Worm (Caenorhabditis elegans) whole organism, early embryonic: ENCODE measurements around the gene T04A8.18.

Experiments used
- B0310.2 ChIP-seq: sonication (generic microtip); optimal IDR thresholded peaks from 2 replicates; lab custom pipeline; 2016; ENCODE audit warnings: mild to moderate bottlenecking, missing genetic modification characterization, missing compliant biosample characterization
- F13C5.2 ChIP-seq: sonication (generic microtip); optimal IDR thresholded peaks from 2 replicates; lab custom pipeline; 2017; ENCODE audit warnings: mild to moderate bottlenecking, missing genetic modification characterization, inconsistent platforms, missing compliant biosample characterization
- ama-1 ChIP-seq: fragments of 150-350 bp; optimal IDR thresholded peaks from 2 replicates; lab custom pipeline; 2014
- ceh-13 ChIP-seq: fragments of 200-800 bp; sonication (Bioruptor generic); optimal IDR thresholded peaks from 2 replicates; lab custom pipeline; 2018; ENCODE audit warnings: mild to moderate bottlenecking, missing genetic modification characterization, missing compliant biosample characterization
- ceh-36 ChIP-seq: sonication (generic microtip); optimal IDR thresholded peaks from 2 replicates; lab custom pipeline; 2016; ENCODE audit warnings: missing genetic modification characterization, inconsistent platforms, missing compliant biosample characterization
- flt-1 ChIP-seq: fragments of 200-800 bp; sonication (Bioruptor generic); IDR thresholded peaks from 2 replicates; pipeline ENCODE4 v1.3.6; 2022; ENCODE audit warnings: missing genetic modification characterization, missing compliant biosample characterization
- hmg-4 ChIP-seq: fragments of 200-800 bp; sonication (Bioruptor generic); optimal IDR thresholded peaks from 2 replicates; lab custom pipeline; 2018; ENCODE audit warnings: mild to moderate bottlenecking, missing genetic modification characterization, missing compliant biosample characterization
- hnd-1 ChIP-seq: sonication (generic microtip); optimal IDR thresholded peaks from 2 replicates; lab custom pipeline; 2016; ENCODE audit warnings: missing genetic modification characterization, missing compliant biosample characterization
- pes-1 ChIP-seq: fragments of 200-800 bp; sonication (Bioruptor generic); IDR thresholded peaks from 2 replicates; pipeline ENCODE4 v1.3.6; 2022; ENCODE audit warnings: missing genetic modification reagents, missing genetic modification characterization, missing compliant biosample characterization
- scrt-1 ChIP-seq: fragments of 200-800 bp; sonication (Bioruptor generic); IDR thresholded peaks from 2 replicates; pipeline ENCODE4 v1.3.6; 2022; ENCODE audit warnings: missing genetic modification characterization, missing compliant biosample characterization
- sea-1 ChIP-seq: fragments of 200-800 bp; sonication (Bioruptor generic); conservative IDR thresholded peaks from 2 replicates; pipeline ENCODE4 v1.3.6; 2022; ENCODE audit warnings: missing genetic modification characterization, missing compliant biosample characterization
- tbx-11 ChIP-seq: fragments of 200-800 bp; sonication (Bioruptor generic); IDR thresholded peaks from 2 replicates; pipeline ENCODE4 v1.3.6; 2022; ENCODE audit warnings: missing genetic modification characterization, missing compliant biosample characterization
- tra-4 ChIP-seq: sonication (generic microtip); optimal IDR thresholded peaks from 2 replicates; lab custom pipeline; 2017; ENCODE audit warnings: missing genetic modification characterization, missing compliant biosample characterization

DNA sequence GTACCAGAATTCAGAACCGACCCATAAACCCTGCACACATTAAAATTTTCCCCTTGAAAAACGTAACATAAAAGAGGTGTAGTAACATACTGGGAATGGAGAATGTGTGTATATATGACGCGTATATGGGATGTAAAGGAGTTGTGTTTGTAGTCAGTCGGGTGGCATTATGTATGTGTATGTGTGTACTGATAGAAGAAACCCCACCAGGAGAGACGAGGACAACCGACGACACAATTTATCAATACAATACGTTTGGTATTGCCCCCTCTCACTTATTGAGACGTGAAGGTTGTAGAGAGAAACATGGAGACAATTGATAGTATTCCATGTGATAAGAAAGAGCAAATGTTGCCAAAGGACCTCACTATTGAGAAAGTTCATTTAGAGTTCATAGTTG lies 40.9 kb upstream of the T04A8.18 start:
- TF ChIP-seq hmg-4 (GFP tag; lab: Kevin White, UChicago) (no peak), tbx-11 (no peak), ceh-36 (tag; lab: Kevin White, UChicago) (no peak), F13C5.2 (tag; lab: Kevin White, UChicago) (no peak), B0310.2 (tag; lab: Kevin White, UChicago) (no peak), ama-1 (no peak), sea-1 (GFP tag; lab: Robert Waterston, UW) (no peak), tra-4 (no peak), hnd-1 (tag; lab: Kevin White, UChicago) (no peak), flt-1 (no peak), scrt-1 (GFP tag; lab: Robert Waterston, UW) (no peak), ceh-13 (GFP tag; lab: Kevin White, UChicago) (no peak), pes-1 (no peak)
